Worm (Caenorhabditis elegans): ENCODE data around the gene wrt-2.

The wrt-2 gene

DNA sequence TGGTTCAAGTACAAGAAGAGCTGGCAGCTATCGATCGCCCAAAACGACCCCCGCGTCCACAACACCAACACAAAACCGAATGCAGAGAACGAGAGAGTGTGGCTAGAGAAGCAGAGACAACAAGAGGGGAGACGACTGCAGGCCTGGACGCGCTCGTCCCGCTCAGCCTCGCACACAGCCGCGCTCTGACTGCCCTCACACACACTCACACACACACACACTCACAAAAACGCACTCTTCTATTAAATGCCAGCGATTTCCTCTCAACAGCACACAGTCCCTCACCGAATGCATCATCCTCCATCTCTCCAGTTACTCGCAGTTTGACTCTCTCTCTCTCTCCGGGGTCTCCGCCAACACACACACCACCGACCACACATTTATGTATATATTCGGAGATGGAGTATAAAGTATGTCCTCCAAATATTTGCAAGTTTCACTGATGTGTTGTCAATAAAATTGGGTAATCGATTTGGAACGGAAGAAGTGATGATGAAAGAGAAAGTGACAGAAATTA, 33.5 kb upstream of the wrt-2 start (continued):
- TF ChIP-seq madf-10 (tag; optimal IDR thresholded peaks at IDR 0.05): peak; percentile 85
- TF ChIP-seq Y67H2A.10 (GFP tag; conservative IDR thresholded peaks at IDR 0.05): 0 out of 2 replicates have a peak, but pooled peaks have one; percentile 19
- no peak for TF ChIP-seq fkh-3 (tag; optimal IDR thresholded peaks at IDR 0.05)
- TF ChIP-seq snpc-1.3 (tag; optimal IDR thresholded peaks at IDR 0.05; ENCODE audit: insufficient read depth): no peak
- TF ChIP-seq nfya-2 (GFP tag; IDR thresholded peaks at IDR 0.05): no peak
- TF ChIP-seq D2030.7 (GFP tag; IDR thresholded peaks at IDR 0.05): no peak
- no peak for TF ChIP-seq tbp1 (GFP tag; optimal IDR thresholded peaks at IDR 0.05)
- TF ChIP-seq F33H1.4 (GFP tag; IDR thresholded peaks at IDR 0.05): 0 out of 2 replicates have a peak, but pooled peaks have one; percentile 8
- no peak for TF ChIP-seq zim-3 (tag; optimal IDR thresholded peaks at IDR 0.05)
- TF ChIP-seq ccch-3 (GFP tag; optimal IDR thresholded peaks at IDR 0.05): no peak
- peak; percentile 83 for TF ChIP-seq repo-1 (tag; optimal IDR thresholded peaks at IDR 0.05)
- TF ChIP-seq mes-4 (tag; optimal IDR thresholded peaks at IDR 0.05): no peak
- peak; percentile 72 to 75 for TF ChIP-seq let-607 (tag; optimal IDR thresholded peaks at IDR 0.05)
- peak; percentile 93 for TF ChIP-seq lin-40 (tag; optimal IDR thresholded peaks at IDR 0.05)
- no peak for TF ChIP-seq rpc-1 (optimal IDR thresholded peaks at IDR 0.05)
- no peak for TF ChIP-seq rpc-1 (tag; optimal IDR thresholded peaks at IDR 0.05)
- peak; percentile 95 for TF ChIP-seq K12H6.12 (tag; optimal IDR thresholded peaks at IDR 0.05)
- peak; percentile 67 for TF ChIP-seq T07F8.4 (tag; optimal IDR thresholded peaks at IDR 0.05)
- TF ChIP-seq hmg-20 (GFP tag; IDR thresholded peaks at IDR 0.05): 0 out of 2 replicates have a peak, but pooled peaks have one; percentile 31
- peak; percentile 13 for TF ChIP-seq B0261.1 (tag; optimal IDR thresholded peaks at IDR 0.05)
- TF ChIP-seq ama-1 (optimal IDR thresholded peaks at IDR 0.05): no peak
- TF ChIP-seq ama-1 (GFP tag; optimal IDR thresholded peaks at IDR 0.05): no peak
- peak; percentile 65 for TF ChIP-seq nhr-90 (tag; optimal IDR thresholded peaks at IDR 0.05)
- TF ChIP-seq madf-3 (GFP tag; IDR thresholded peaks at IDR 0.05): no peak
- peak; percentile 99 for TF ChIP-seq zfh-2 (GFP tag; conservative IDR thresholded peaks at IDR 0.05)
- no peak for TF ChIP-seq F57A8.1 (GFP tag; optimal IDR thresholded peaks at IDR 0.05)
- TF ChIP-seq mxl-1 (tag; optimal IDR thresholded peaks at IDR 0.05): no peak
- TF ChIP-seq F37B4.10 (GFP tag; IDR thresholded peaks at IDR 0.05): no peak
- TF ChIP-seq ekl-4 (GFP tag; IDR thresholded peaks at IDR 0.05): peak; percentile 73
- peak; percentile 56 for TF ChIP-seq tlf-1 (GFP tag; optimal IDR thresholded peaks at IDR 0.05)
- TF ChIP-seq pbrm-1 (GFP tag; IDR thresholded peaks at IDR 0.05): peak; percentile 87
- no peak for TF ChIP-seq B0035.1 (tag; optimal IDR thresholded peaks at IDR 0.05)
- TF ChIP-seq Y79H2A.3 (GFP tag; conservative IDR thresholded peaks at IDR 0.05): no peak
- peak; percentile 29 for TF ChIP-seq F22D6.2 (tag; optimal IDR thresholded peaks at IDR 0.05)
- no peak for TF ChIP-seq aptf-3 (GFP tag; IDR thresholded peaks at IDR 0.05)
- peak; percentile 72 for TF ChIP-seq C06A6.2 (GFP tag; conservative IDR thresholded peaks at IDR 0.05)
- TF ChIP-seq K11D2.4 (GFP tag; IDR thresholded peaks at IDR 0.05): peak; percentile 76
- TF ChIP-seq unc-62 (GFP tag; optimal IDR thresholded peaks at IDR 0.05): peak; percentile 33
- TF ChIP-seq nfyb-1 (GFP tag; IDR thresholded peaks at IDR 0.05): peak; percentile 74
- TF ChIP-seq sdz-38 (tag; optimal IDR thresholded peaks at IDR 0.05): no peak
- TF ChIP-seq snpc-4 (GFP tag; optimal IDR thresholded peaks at IDR 0.05): peak; percentile 55
- TF ChIP-seq snpc-4 (tag; optimal IDR thresholded peaks at IDR 0.05): peak; percentile 56 to 76 (median 62)
- peak; percentile 4 for TF ChIP-seq lsl-1 (GFP tag; optimal IDR thresholded peaks at IDR 0.05)
- no peak for TF ChIP-seq F10E7.11 (tag; optimal IDR thresholded peaks at IDR 0.05)
- peak; percentile 23 for TF ChIP-seq snpc-1.1 (tag; optimal IDR thresholded peaks at IDR 0.05; ENCODE audit: insufficient read depth)
- TF ChIP-seq ztf-18 (tag; optimal IDR thresholded peaks at IDR 0.05): peak; percentile 63
- no peak for TF ChIP-seq rec-8 (tag; optimal IDR thresholded peaks at IDR 0.05)
- TF ChIP-seq lin-35 (GFP tag; optimal IDR thresholded peaks at IDR 0.05): peak in 1 of 3 experiments; percentile 69
- peak; percentile 68 for TF ChIP-seq somi-1 (GFP tag; optimal IDR thresholded peaks at IDR 0.05)
